Worm (Caenorhabditis elegans) whole organism, L3 larva: ENCODE results near the gene Y57G11C.28.

Experiments used
- ZK546.5 ChIP-seq: sonication (generic microtip); optimal IDR thresholded peaks from 2 replicates; lab custom pipeline; 2017; ENCODE audit warnings: missing biosample characterization, missing genetic modification characterization
- egl-27 ChIP-seq: sonication (generic microtip); optimal IDR thresholded peaks from 4 replicates; lab custom pipeline; 2017; ENCODE audit warnings: missing biosample characterization, missing genetic modification reagents, missing genetic modification characterization
- elt-3 ChIP-seq, 3 experiments: fragments of 150-350 bp in 1 of 3; sonication (generic microtip) in 2 of 3; optimal IDR thresholded peaks; 2 replicates in 2 of 3; 4 replicates in 1 of 3; lab custom pipeline; 2014 to 2017; ENCODE audit warnings: missing biosample characterization in 3 of 3, missing genetic modification characterization in 3 of 3
- lsy-12 ChIP-seq: sonication (generic microtip); optimal IDR thresholded peaks from 2 replicates; lab custom pipeline; 2016; ENCODE audit warnings: mild to moderate bottlenecking, missing genetic modification characterization, missing compliant biosample characterization

DNA sequence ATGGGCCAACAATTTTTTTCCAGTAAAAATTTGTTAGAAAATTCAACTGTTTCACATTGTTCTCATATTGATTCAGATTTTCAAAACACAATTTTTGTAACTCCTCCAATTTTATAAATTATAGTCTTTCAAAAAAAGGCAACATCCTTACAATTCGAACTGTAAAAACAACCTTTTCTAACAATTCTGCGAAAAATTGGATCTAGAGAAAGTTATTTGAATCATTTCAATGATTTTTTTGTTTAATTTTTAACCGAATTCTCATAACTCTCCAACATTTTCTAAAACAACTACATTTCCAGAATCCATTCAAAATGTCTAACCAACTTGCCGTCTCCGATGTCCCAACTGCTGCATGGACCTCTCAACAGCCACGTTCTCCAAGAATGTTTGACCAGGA is 10.2 kb upstream of the Y57G11C.28 start, which contains the start of gene ccch-5:
- no peak for TF ChIP-seq egl-27 (tag; lab: Kevin White, UChicago)
- TF ChIP-seq ZK546.5 (tag; lab: Kevin White, UChicago): no peak
- no peak for TF ChIP-seq lsy-12
- TF ChIP-seq elt-3 (tag; optimal IDR thresholded peaks at IDR 0.05; lab: Kevin White, UChicago): no peak
